Fruit fly (Drosophila melanogaster) whole organism, embryonic: ENCODE results near the gene COX7AL2.
A peak's percentile ranks its signal among the peaks of the same experiment; 100 is the strongest.

Experiments
- CG10147 ChIP-seq: fragments of 200-800 bp; sonication (Bioruptor generic); optimal IDR thresholded peaks from 2 replicates; lab custom pipeline; 2019; ENCODE audit warnings: missing biosample characterization, mild to moderate bottlenecking, missing genetic modification characterization, moderate library complexity
- CG10979 ChIP-seq: fragments of 200-800 bp; sonication (Bioruptor generic); optimal IDR thresholded peaks from 2 replicates; lab custom pipeline; 2018; ENCODE audit warnings: missing biosample characterization, mild to moderate bottlenecking, missing genetic modification characterization, moderate library complexity
- CG11247 ChIP-seq: fragments of 200-800 bp; sonication (Bioruptor generic); IDR thresholded peaks from 2 replicates; pipeline ENCODE4 v1.3.6; 2022; ENCODE audit warnings: missing biosample characterization, missing genetic modification characterization
- CG11456 ChIP-seq: fragments of 200-800 bp; sonication (Bioruptor generic); IDR thresholded peaks from 3 replicates; pipeline ENCODE4 v1.3.6; 2022; ENCODE audit warnings: missing biosample characterization, missing genetic modification characterization
- CG12104 ChIP-seq: fragments of 200-800 bp; sonication (Bioruptor generic); optimal IDR thresholded peaks from 3 replicates; lab custom pipeline; 2016; ENCODE audit warnings: missing biosample characterization, missing genetic modification characterization
- CG12769 ChIP-seq: fragments of 200-800 bp; sonication (Bioruptor generic); optimal IDR thresholded peaks from 2 replicates; lab custom pipeline; 2019; ENCODE audit warnings: missing biosample characterization, mild to moderate bottlenecking, missing genetic modification characterization, moderate library complexity
- CG14965 ChIP-seq: fragments of 200-800 bp; sonication (Bioruptor generic); optimal IDR thresholded peaks from 2 replicates; lab custom pipeline; 2016; ENCODE audit warnings: missing biosample characterization, missing genetic modification characterization, borderline replicate concordance
- CG15073 ChIP-seq: fragments of 200-800 bp; sonication (Bioruptor generic); optimal IDR thresholded peaks from 2 replicates; lab custom pipeline; 2016; ENCODE audit warnings: missing biosample characterization, missing genetic modification characterization
- CG15696 ChIP-seq: fragments of 200-800 bp; sonication (Bioruptor generic); optimal IDR thresholded peaks from 2 replicates; lab custom pipeline; 2019; ENCODE audit warnings: missing biosample characterization, mild to moderate bottlenecking, missing genetic modification characterization, moderate library complexity
- CG1603 ChIP-seq: fragments of 200-800 bp; sonication (Bioruptor generic); optimal IDR thresholded peaks from 2 replicates; lab custom pipeline; 2019; ENCODE audit warnings: missing biosample characterization, mild to moderate bottlenecking, missing genetic modification characterization, moderate library complexity
- CG17186 ChIP-seq: fragments of 200-800 bp; sonication (Bioruptor generic); optimal IDR thresholded peaks from 3 replicates; lab custom pipeline; 2017; ENCODE audit warnings: missing biosample characterization, missing genetic modification reagents, missing genetic modification characterization
- CG17912 ChIP-seq: fragments of 200-800 bp; sonication (Bioruptor generic); optimal IDR thresholded peaks from 2 replicates; lab custom pipeline; 2018; ENCODE audit warnings: missing biosample characterization, mild to moderate bottlenecking, missing genetic modification characterization
- CG2202 ChIP-seq: fragments of 200-800 bp; sonication (Bioruptor generic); optimal IDR thresholded peaks from 2 replicates; lab custom pipeline; 2018; ENCODE audit warnings: missing biosample characterization, mild to moderate bottlenecking, missing genetic modification characterization
- CG32532 ChIP-seq: fragments of 200-800 bp; sonication (Bioruptor generic); IDR thresholded peaks from 2 replicates; pipeline ENCODE4 v1.3.6; 2022; ENCODE audit warnings: missing biosample characterization, missing genetic modification characterization
- CG3281 ChIP-seq: fragments of 200-800 bp; sonication (Bioruptor generic); optimal IDR thresholded peaks from 3 replicates; lab custom pipeline; 2017; ENCODE audit warnings: missing biosample characterization, mild to moderate bottlenecking, missing genetic modification characterization
- CG3995 ChIP-seq: fragments of 200-800 bp; sonication (Bioruptor generic); optimal IDR thresholded peaks from 3 replicates; lab custom pipeline; 2016; ENCODE audit warnings: missing biosample characterization, missing genetic modification characterization
- CG4328 ChIP-seq: fragments of 200-800 bp; sonication (Bioruptor generic); optimal IDR thresholded peaks from 3 replicates; lab custom pipeline; 2017; ENCODE audit warnings: missing biosample characterization, missing genetic modification reagents, missing genetic modification characterization
- CG4360 ChIP-seq: fragments of 200-800 bp; sonication (Bioruptor generic); IDR thresholded peaks from 2 replicates; pipeline ENCODE4 v1.3.6; 2022; ENCODE audit warnings: missing biosample characterization, missing genetic modification characterization
- CG6689 ChIP-seq: fragments of 200-800 bp; sonication (Bioruptor generic); IDR thresholded peaks from 2 replicates; pipeline ENCODE4 v1.3.6; 2022; ENCODE audit warnings: missing biosample characterization, missing genetic modification characterization
- CG7357 ChIP-seq: fragments of 200-800 bp; sonication (Bioruptor generic); IDR thresholded peaks from 3 replicates; pipeline ENCODE4 v1.3.6; 2022; ENCODE audit warnings: missing biosample characterization, missing genetic modification characterization
- CG9215 ChIP-seq: fragments of 200-800 bp; sonication (Bioruptor generic); IDR thresholded peaks from 2 replicates; pipeline ENCODE4 v1.3.6; 2022; ENCODE audit warnings: missing biosample characterization, missing genetic modification characterization
- CG9876 ChIP-seq: fragments of 200-800 bp; sonication (Bioruptor generic); optimal IDR thresholded peaks from 2 replicates; lab custom pipeline; 2016; ENCODE audit warnings: missing biosample characterization, missing genetic modification characterization
- CkIIα-i1 ChIP-seq: fragments of 200-800 bp; sonication (Bioruptor generic); IDR thresholded peaks from 2 replicates; pipeline ENCODE4 v1.3.6; 2022; ENCODE audit warnings: missing biosample characterization, missing genetic modification characterization
- Dbx ChIP-seq: fragments of 200-800 bp; sonication (Bioruptor generic); IDR thresholded peaks from 3 replicates; pipeline ENCODE4 v1.3.6; 2022; ENCODE audit warnings: missing biosample characterization, missing genetic modification characterization
- Dfd ChIP-seq, 2 experiments: fragments of >200 bp; optimal IDR thresholded peaks; 2 replicates each; lab custom pipeline; 2017; ENCODE audit warnings: missing biosample characterization in 2 of 2, missing genetic modification characterization in 2 of 2
- E2f1 ChIP-seq: fragments of 200-800 bp; sonication (Bioruptor generic); IDR thresholded peaks from 2 replicates; pipeline ENCODE4 v1.3.6; 2022; ENCODE audit warnings: missing biosample characterization, missing genetic modification characterization
- Nf-YA ChIP-seq: fragments of 200-800 bp; sonication (Bioruptor generic); IDR thresholded peaks from 2 replicates; pipeline ENCODE4 v1.3.6; 2022; ENCODE audit warnings: missing biosample characterization, missing genetic modification characterization
- Opbp ChIP-seq: fragments of 200-800 bp; sonication (Bioruptor generic); IDR thresholded peaks from 3 replicates; pipeline ENCODE4 v1.3.6; 2022; ENCODE audit warnings: missing biosample characterization, missing genetic modification characterization; ENCODE audit not compliant: partially characterized antibody
- Sin3A ChIP-seq: fragments of >200 bp; optimal IDR thresholded peaks from 2 replicates; lab custom pipeline; 2018
- Sox100B ChIP-seq: fragments of 200-800 bp; sonication (Bioruptor generic); optimal IDR thresholded peaks from 3 replicates; lab custom pipeline; 2018; ENCODE audit warnings: missing biosample characterization, mild to moderate bottlenecking, missing genetic modification characterization
- Usf ChIP-seq: fragments of 200-800 bp; sonication (Bioruptor generic); optimal IDR thresholded peaks from 2 replicates; lab custom pipeline; 2017; ENCODE audit warnings: missing genotype, missing biosample characterization, missing genetic modification characterization
- az2 ChIP-seq: fragments of 200-800 bp; sonication (Bioruptor generic); optimal IDR thresholded peaks from 3 replicates; lab custom pipeline; 2016; ENCODE audit warnings: missing biosample characterization, missing genetic modification characterization
- bab2 ChIP-seq: fragments of 200-800 bp; sonication (Bioruptor generic); optimal IDR thresholded peaks from 2 replicates; lab custom pipeline; 2016; ENCODE audit warnings: missing biosample characterization, missing genetic modification characterization
- chn ChIP-seq: fragments of 200-800 bp; sonication (Bioruptor generic); optimal IDR thresholded peaks from 2 replicates; lab custom pipeline; 2016; ENCODE audit warnings: missing biosample characterization, missing genetic modification characterization
- da ChIP-seq: fragments of 200-800 bp; sonication (Bioruptor generic); optimal IDR thresholded peaks from 2 replicates; lab custom pipeline; 2016; ENCODE audit warnings: missing biosample characterization, missing genetic modification characterization
- dati ChIP-seq: fragments of 200-800 bp; sonication (Bioruptor generic); IDR thresholded peaks from 2 replicates; pipeline ENCODE4 v1.3.6; 2022; ENCODE audit warnings: missing biosample characterization, missing genetic modification characterization
- dmrt11E ChIP-seq: fragments of 200-800 bp; sonication (Bioruptor generic); optimal IDR thresholded peaks from 3 replicates; lab custom pipeline; 2018; ENCODE audit warnings: missing biosample characterization, mild to moderate bottlenecking, missing genetic modification characterization, moderate library complexity
- fd3F ChIP-seq: fragments of 200-800 bp; sonication (Bioruptor generic); optimal IDR thresholded peaks from 2 replicates; lab custom pipeline; 2018; ENCODE audit warnings: missing biosample characterization, mild to moderate bottlenecking, missing genetic modification characterization, moderate library complexity
- gfzf ChIP-seq: fragments of 200-800 bp; sonication (Bioruptor generic); optimal IDR thresholded peaks from 2 replicates; lab custom pipeline; 2016; ENCODE audit warnings: missing biosample characterization, mild to moderate bottlenecking, missing genetic modification characterization, moderate library complexity
- gro ChIP-seq: fragments of 200-800 bp; sonication (Bioruptor generic); optimal IDR thresholded peaks from 2 replicates; lab custom pipeline; 2016; ENCODE audit warnings: missing biosample characterization, missing genetic modification characterization
- ham ChIP-seq: fragments of 200-800 bp; sonication (Bioruptor generic); IDR thresholded peaks from 2 replicates; pipeline ENCODE4 v1.3.6; 2022; ENCODE audit warnings: missing biosample characterization, missing genetic modification characterization
- lbe ChIP-seq: fragments of 200-800 bp; sonication (Bioruptor generic); optimal IDR thresholded peaks from 2 replicates; lab custom pipeline; 2016; ENCODE audit warnings: missing biosample characterization, mild to moderate bottlenecking, missing genetic modification characterization
- pan ChIP-seq, 4 experiments: fragments of >200 bp in 3 of 4; fragments of 200-800 bp in 1 of 4; sonication (Bioruptor generic) in 1 of 4; optimal IDR thresholded peaks in 3 of 4; IDR thresholded peaks in 1 of 4; 2 replicates each; pipeline versions ENCODE4 v1.3.6 to Lab custom; 2017 to 2022; ENCODE audit warnings: missing biosample characterization in 2 of 4, missing genetic modification characterization in 2 of 4, mixed read lengths in 1 of 4
- prd ChIP-seq, 3 experiments: fragments of >200 bp in 2 of 3; fragments of 200-800 bp in 1 of 3; sonication (Bioruptor generic) in 1 of 3; optimal IDR thresholded peaks in 2 of 3; IDR thresholded peaks in 1 of 3; 2 replicates in 2 of 3; 3 replicates in 1 of 3; pipeline versions ENCODE4 v1.3.6 to Lab custom; 2017 to 2022; ENCODE audit warnings: missing biosample characterization in 1 of 3, missing genetic modification characterization in 1 of 3
- rib ChIP-seq: fragments of 200-800 bp; sonication (Bioruptor generic); IDR thresholded peaks from 2 replicates; pipeline ENCODE4 v1.3.6; 2022; ENCODE audit warnings: missing biosample characterization, missing genetic modification characterization
- sna ChIP-seq: fragments of 200-800 bp; sonication (Bioruptor generic); IDR thresholded peaks from 2 replicates; pipeline ENCODE4 v1.3.6; 2022; ENCODE audit warnings: missing biosample characterization, missing genetic modification characterization; ENCODE audit not compliant: partially characterized antibody
- sug ChIP-seq: fragments of 200-800 bp; optimal IDR thresholded peaks from 2 replicates; lab custom pipeline; 2019; ENCODE audit warnings: missing biosample characterization, mild to moderate bottlenecking, missing genetic modification characterization, moderate library complexity
- toy ChIP-seq: fragments of 200-800 bp; sonication (Bioruptor generic); IDR thresholded peaks from 2 replicates; pipeline ENCODE4 v1.3.6; 2022; ENCODE audit warnings: missing biosample characterization, missing genetic modification characterization
- twi ChIP-seq: fragments of 200-800 bp; optimal IDR thresholded peaks from 2 replicates; lab custom pipeline; 2019; ENCODE audit warnings: missing biosample characterization, mild to moderate bottlenecking, missing genetic modification characterization, moderate library complexity
- unc-4 ChIP-seq: fragments of 200-800 bp; sonication (Bioruptor generic); IDR thresholded peaks from 2 replicates; pipeline ENCODE4 v1.3.6; 2022; ENCODE audit warnings: missing biosample characterization, missing genetic modification characterization; ENCODE audit not compliant: partially characterized antibody
- zfh1 ChIP-seq: fragments of 200-800 bp; sonication (Bioruptor generic); IDR thresholded peaks from 3 replicates; pipeline ENCODE4 v1.3.6; 2022; ENCODE audit warnings: missing biosample characterization, missing genetic modification characterization

COX7AL2 gene

DNA sequence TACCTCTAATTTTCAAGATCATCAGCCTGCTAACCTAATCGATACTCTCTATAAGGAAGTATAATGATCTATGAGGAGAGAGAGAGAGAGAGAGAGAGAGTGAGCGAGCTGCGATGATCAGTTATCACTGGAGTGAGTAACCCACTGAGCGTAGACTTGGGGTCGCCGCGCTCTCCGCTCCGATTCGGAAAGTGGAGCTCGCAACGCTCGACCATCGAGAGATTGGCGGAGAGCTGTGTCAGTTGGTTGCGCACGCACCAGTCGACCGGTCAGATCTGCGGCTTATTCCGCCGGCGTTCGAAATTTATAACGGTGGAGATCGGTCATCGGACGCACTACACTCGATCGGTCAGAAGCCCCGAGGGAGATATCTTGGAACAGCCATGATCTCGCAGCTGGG is 44.4 kb upstream of the COX7AL2 start, which contains the start of gene CG4267 (continued):
- TF ChIP-seq rib (GFP tag; lab: Robert Waterston, UW) (no peak), da (GFP tag; lab: Kevin White, UChicago) (no peak), CG9876 (GFP tag; lab: Kevin White, UChicago) (no peak), lbe (GFP tag; lab: Kevin White, UChicago) (no peak), Opbp (GFP tag; lab: Robert Waterston, UW) (no peak), ham (GFP tag; lab: Robert Waterston, UW) (no peak), Usf (GFP tag; lab: Kevin White, UChicago) (no peak), CG12104 (no peak), Nf-YA (GFP tag; lab: Robert Waterston, UW) (no peak), CG10147 (GFP tag; lab: Kevin White, UChicago) (no peak), dmrt11E (tag; lab: Kevin White, UChicago) (no peak), E2f1 (GFP tag; lab: Robert Waterston, UW) (no peak), CkIIα-i1 (GFP tag; lab: Robert Waterston, UW) (no peak), fd3F (GFP tag; lab: Kevin White, UChicago) (no peak), CG11247 (GFP tag; lab: Robert Waterston, UW) (peak; percentile 6; the same call in 1 of the 2 replicates), pan (optimal IDR thresholded peaks at IDR 0.05; lab: Kevin White, UChicago) (no peak), pan (GFP tag; optimal IDR thresholded peaks at IDR 0.05 in 1 of 2, IDR thresholded peaks at IDR 0.05 in 1 of 2) (peak in 1 of 2 experiments; percentile 10), sna (GFP tag; lab: Robert Waterston, UW) (peak; percentile 50; the same call in 1 of the 2 replicates), toy (GFP tag; lab: Robert Waterston, UW) (no peak), Sox100B (GFP tag; lab: Kevin White, UChicago) (no peak), Sin3A (lab: Kevin White, UChicago) (no peak), CG3281 (GFP tag; lab: Kevin White, UChicago) (no peak), CG3995 (GFP tag; lab: Kevin White, UChicago) (no peak), bab2 (GFP tag; lab: Kevin White, UChicago) (no peak), zfh1 (GFP tag; lab: Robert Waterston, UW) (0 out of 3 replicates have a peak, but pooled peaks have one; percentile 43), twi (tag; lab: Kevin White, UChicago) (no peak), CG17186 (GFP tag; lab: Kevin White, UChicago) (no peak), CG14965 (GFP tag; lab: Kevin White, UChicago) (no peak), Dfd (GFP tag; optimal IDR thresholded peaks at IDR 0.05; lab: Kevin White, UChicago) (no peak), sug (tag; lab: Kevin White, UChicago) (no peak), CG11456 (0 out of 3 replicates have a peak, but pooled peaks have one; percentile 35), CG9215 (GFP tag; lab: Robert Waterston, UW) (no peak), CG10979 (tag; lab: Kevin White, UChicago) (no peak), CG4360 (GFP tag; lab: Robert Waterston, UW) (no peak), gro (GFP tag; lab: Kevin White, UChicago) (peak; percentile 40), CG1603 (no peak), CG12769 (tag; lab: Kevin White, UChicago) (no peak), chn (GFP tag; lab: Kevin White, UChicago) (no peak), Dbx (peak; percentile 27; the same call in 1 of the 3 replicates), CG6689 (no peak), gfzf (GFP tag; lab: Kevin White, UChicago) (no peak), prd (optimal IDR thresholded peaks at IDR 0.05; lab: Kevin White, UChicago) (no peak), prd (GFP tag; IDR thresholded peaks at IDR 0.05; lab: Robert Waterston, UW) (no peak), CG32532 (GFP tag; lab: Robert Waterston, UW) (peak; percentile 64; the same call in 1 of the 2 replicates), CG2202 (tag; lab: Kevin White, UChicago) (no peak), CG7357 (GFP tag; lab: Robert Waterston, UW) (no peak), CG4328 (no peak), dati (GFP tag; lab: Robert Waterston, UW) (no peak), CG15073 (GFP tag; lab: Kevin White, UChicago) (no peak), az2 (GFP tag; lab: Kevin White, UChicago) (no peak), CG15696 (tag; lab: Kevin White, UChicago) (no peak), unc-4 (peak; percentile 34), CG17912 (GFP tag; lab: Kevin White, UChicago) (no peak)
